Worm (Caenorhabditis elegans): ENCODE measurements around the gene rsp-3.

rsp-3 gene

DNA sequence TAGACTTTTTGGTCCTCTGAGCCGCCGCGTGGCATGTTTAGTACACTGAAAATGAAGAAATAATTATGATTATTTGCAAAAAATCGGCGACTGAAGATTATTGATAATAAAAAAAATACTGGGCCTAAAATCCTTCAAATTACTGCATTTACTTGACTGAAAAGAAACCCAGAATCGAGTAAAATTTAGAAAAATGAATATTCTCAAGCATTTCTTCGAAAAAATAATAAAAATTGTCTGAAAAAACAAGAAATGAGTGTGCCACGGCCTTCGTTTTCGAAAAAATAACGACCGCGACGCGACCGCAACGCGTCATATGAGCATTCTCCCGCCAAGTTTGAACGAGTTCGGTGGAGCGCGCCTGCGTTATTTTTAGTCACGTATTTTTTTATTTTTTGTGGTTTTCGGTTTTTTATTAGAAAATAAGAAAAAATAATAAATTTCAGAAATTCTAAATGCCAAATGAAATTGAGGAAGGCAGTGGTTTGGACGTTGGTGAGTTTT lies at the start of gene rsp-3, which contains the start of gene spin-4:
Gene rsp-3 (minus strand): TSS at position 51 of the 504 bp plus-strand sequence.
Gene spin-4 (plus strand): TSS at position 447 of the 504 bp plus-strand sequence.
- TF ChIP-seq him-1 (tag; optimal IDR thresholded peaks at IDR 0.05) (no peak), W03F9.2 (tag; optimal IDR thresholded peaks at IDR 0.05) (peak; percentile 80)

DNA sequence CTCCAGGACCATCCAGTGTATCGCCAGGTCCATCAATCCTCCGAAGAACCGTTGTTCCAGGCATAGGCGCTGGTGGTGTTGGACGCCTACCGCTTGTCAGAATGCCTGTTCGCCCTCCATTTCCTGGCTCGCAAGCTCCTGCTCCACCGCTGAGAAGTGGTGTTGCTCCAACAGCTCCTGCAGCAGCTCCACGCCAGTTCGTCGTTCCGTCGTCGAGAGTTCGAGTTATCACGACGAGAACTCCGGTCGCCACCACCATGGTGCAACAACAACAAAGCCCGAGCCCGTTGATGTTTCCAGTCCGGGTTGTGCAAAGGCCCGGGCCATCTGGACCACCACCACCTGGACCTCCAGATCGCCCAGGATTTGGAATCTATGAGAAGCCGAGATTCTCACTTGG lies 40.4 kb upstream of the rsp-3 start:
- TF ChIP-seq W03F9.2 (tag; optimal IDR thresholded peaks at IDR 0.05) (no peak), him-1 (tag; optimal IDR thresholded peaks at IDR 0.05) (no peak), dao-5 (tag; optimal IDR thresholded peaks at IDR 0.05) (no peak)

DNA sequence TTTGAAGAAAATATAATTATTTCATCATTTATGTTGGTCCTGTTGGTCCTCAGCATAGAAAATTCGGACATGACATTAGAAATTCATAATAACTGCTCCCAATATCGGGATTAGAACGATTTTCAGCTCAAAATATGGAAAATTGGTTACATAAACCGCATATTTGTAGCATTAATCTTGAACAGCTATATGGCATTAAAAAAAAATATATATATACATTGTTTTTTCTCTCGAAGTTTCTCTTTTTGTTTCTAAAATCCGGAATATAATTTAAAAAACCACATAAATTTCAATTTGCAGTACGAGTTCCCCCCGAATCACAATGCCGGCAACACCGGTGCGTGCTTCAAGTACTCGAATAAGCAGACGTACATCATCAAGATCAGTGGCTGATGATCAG lies 26.5 kb upstream of the rsp-3 start, which contains the start of gene ssl-1:
Gene ssl-1 (plus strand): TSS at position 301 of the 400 bp plus-strand sequence.
- TF ChIP-seq him-1 (tag; optimal IDR thresholded peaks at IDR 0.05), result no peak
- TF ChIP-seq dao-5 (tag; optimal IDR thresholded peaks at IDR 0.05), result no peak
- no peak for TF ChIP-seq W03F9.2 (tag; optimal IDR thresholded peaks at IDR 0.05)

- no peak for TF ChIP-seq dao-5 (tag; optimal IDR thresholded peaks at IDR 0.05)
- no peak for TF ChIP-seq him-1 (tag; optimal IDR thresholded peaks at IDR 0.05)
- TF ChIP-seq W03F9.2 (tag; optimal IDR thresholded peaks at IDR 0.05), result no peak
Observed at ce11 chrIII:12713862-12714261, 26.1 kb upstream of the rsp-3 start.

- TF ChIP-seq him-1 (tag; optimal IDR thresholded peaks at IDR 0.05) (no peak), dao-5 (tag; optimal IDR thresholded peaks at IDR 0.05) (no peak), W03F9.2 (tag; optimal IDR thresholded peaks at IDR 0.05) (no peak)
Observed at ce11 chrIII:12711682-12712081, 24.0 kb upstream of the rsp-3 start.

DNA sequence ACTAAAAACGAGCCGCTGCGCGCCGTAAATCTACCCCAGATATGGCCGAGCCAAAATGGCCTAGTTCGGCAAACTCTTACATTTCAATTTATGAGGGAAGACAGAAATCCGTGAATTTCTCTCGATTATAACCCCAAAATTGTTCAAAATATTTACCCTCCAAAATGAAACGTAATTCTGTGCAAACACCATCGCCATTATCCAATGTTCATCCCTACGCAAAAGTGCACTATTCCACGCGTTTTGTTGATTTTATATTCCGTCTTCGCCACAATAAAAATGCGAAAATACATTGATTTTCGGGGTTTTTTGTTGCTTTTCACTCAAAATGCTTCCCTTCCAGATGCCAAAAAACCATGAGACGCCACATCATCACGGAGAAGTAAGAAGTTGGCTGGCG lies 23.5 kb upstream of the rsp-3 start, which contains the start of gene hut-1:
Gene hut-1 (plus strand): TSS at position 344 of the 400 bp plus-strand sequence.
- TF ChIP-seq him-1 (tag; optimal IDR thresholded peaks at IDR 0.05) (no peak), W03F9.2 (tag; optimal IDR thresholded peaks at IDR 0.05) (no peak), dao-5 (tag; optimal IDR thresholded peaks at IDR 0.05) (no peak)

- TF ChIP-seq him-1 (tag; optimal IDR thresholded peaks at IDR 0.05) (no peak), W03F9.2 (tag; optimal IDR thresholded peaks at IDR 0.05) (no peak), dao-5 (tag; optimal IDR thresholded peaks at IDR 0.05) (no peak)
Observed at ce11 chrIII:12703237-12703636, 15.5 kb upstream of the rsp-3 start.

- TF ChIP-seq dao-5 (tag; optimal IDR thresholded peaks at IDR 0.05), result no peak
- TF ChIP-seq W03F9.2 (tag; optimal IDR thresholded peaks at IDR 0.05), result no peak
- TF ChIP-seq him-1 (tag; optimal IDR thresholded peaks at IDR 0.05), result no peak
Observed at ce11 chrIII:12702375-12702774, 14.7 kb upstream of the rsp-3 start.

ce11 chrIII:12699194-12699593 lies 11.5 kb upstream of the rsp-3 start, which contains the start of gene sas-1:
sas-1 (plus strand) TSS chrIII:12699494.
- TF ChIP-seq W03F9.2 (tag; optimal IDR thresholded peaks at IDR 0.05) (no peak), dao-5 (tag; optimal IDR thresholded peaks at IDR 0.05) (no peak), him-1 (tag; optimal IDR thresholded peaks at IDR 0.05) (no peak)

DNA sequence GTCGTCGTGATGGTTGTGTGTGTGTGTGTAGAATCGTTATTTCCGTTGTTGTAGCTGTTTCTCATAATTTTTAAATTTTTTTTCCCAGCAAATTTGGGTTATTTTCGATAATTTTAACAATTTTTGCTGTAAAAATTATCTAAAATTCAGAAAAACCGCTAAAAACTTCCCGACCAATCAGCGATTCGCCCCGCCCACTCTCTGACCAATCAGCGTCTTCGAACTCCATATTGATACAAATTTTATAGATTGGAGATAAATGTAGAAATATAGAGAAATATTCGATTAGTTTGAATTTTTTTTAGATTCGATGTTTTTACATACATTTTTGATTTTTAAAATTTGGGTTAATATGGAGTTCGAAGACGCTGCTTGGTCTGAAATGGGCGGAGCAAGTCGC lies 9.9 kb upstream of the rsp-3 start:
- no peak for TF ChIP-seq dao-5 (tag; optimal IDR thresholded peaks at IDR 0.05)
- no peak for TF ChIP-seq him-1 (tag; optimal IDR thresholded peaks at IDR 0.05)
- no peak for TF ChIP-seq W03F9.2 (tag; optimal IDR thresholded peaks at IDR 0.05)

ce11 chrIII:12687382-12687781 lies 340 bp downstream of the rsp-3 start:
- TF ChIP-seq him-1 (tag; optimal IDR thresholded peaks at IDR 0.05) (no peak), dao-5 (tag; optimal IDR thresholded peaks at IDR 0.05) (no peak), W03F9.2 (tag; optimal IDR thresholded peaks at IDR 0.05) (no peak)

ce11 chrIII:12686457-12687250 lies 1.1 kb downstream of the rsp-3 start:
- no peak for TF ChIP-seq him-1 (tag; optimal IDR thresholded peaks at IDR 0.05)

- TF ChIP-seq dao-5 (tag; optimal IDR thresholded peaks at IDR 0.05) (no peak), him-1 (tag; optimal IDR thresholded peaks at IDR 0.05) (no peak), W03F9.2 (tag; optimal IDR thresholded peaks at IDR 0.05) (no peak)
Observed at ce11 chrIII:12685372-12686298, 2.1 kb downstream of the rsp-3 start.

ce11 chrIII:12680266-12680665 lies 7.5 kb downstream of the rsp-3 start:
- TF ChIP-seq W03F9.2 (tag; optimal IDR thresholded peaks at IDR 0.05) (no peak), dao-5 (tag; optimal IDR thresholded peaks at IDR 0.05) (no peak), him-1 (tag; optimal IDR thresholded peaks at IDR 0.05) (no peak)

All from whole organism, L4/young adult.